Worm (Caenorhabditis elegans) whole organism, L3 larva: ENCODE results near the gene K08E5.1.

Source experiments
- R02D3.7 ChIP-seq: fragments of 150-350 bp; optimal IDR thresholded peaks from 2 replicates; lab custom pipeline; 2014; ENCODE audit warnings: missing biosample characterization, missing genetic modification characterization
- ZK546.5 ChIP-seq: sonication (generic microtip); optimal IDR thresholded peaks from 2 replicates; lab custom pipeline; 2017; ENCODE audit warnings: missing biosample characterization, missing genetic modification characterization
- ama-1 ChIP-seq: fragments of 150-350 bp; optimal IDR thresholded peaks from 2 replicates; lab custom pipeline; 2018
- daf-12 ChIP-seq: fragments of 150-350 bp; optimal IDR thresholded peaks from 2 replicates; lab custom pipeline; 2014; ENCODE audit warnings: missing biosample characterization, missing genetic modification reagents, missing genetic modification characterization
- elt-3 ChIP-seq, 3 experiments: fragments of 150-350 bp in 1 of 3; sonication (generic microtip) in 2 of 3; optimal IDR thresholded peaks; 2 replicates in 2 of 3; 4 replicates in 1 of 3; lab custom pipeline; 2014 to 2017; ENCODE audit warnings: missing biosample characterization in 3 of 3, missing genetic modification characterization in 3 of 3
- jun-1 ChIP-seq: fragments of 150-350 bp; optimal IDR thresholded peaks from 2 replicates; lab custom pipeline; 2014; ENCODE audit warnings: missing biosample characterization, missing genetic modification reagents, missing genetic modification characterization
- mdl-1 ChIP-seq: fragments of 150-350 bp; optimal IDR thresholded peaks from 2 replicates; lab custom pipeline; 2014; ENCODE audit warnings: missing biosample characterization, missing genetic modification characterization
- nfya-1 ChIP-seq: sonication (generic microtip); optimal IDR thresholded peaks from 2 replicates; lab custom pipeline; 2017; ENCODE audit warnings: missing genetic modification characterization, mild to moderate bottlenecking, missing compliant biosample characterization, antibody characterized with exemption, moderate library complexity; ENCODE audit not compliant: insufficient read depth
- nhr-11 ChIP-seq: fragments of 150-350 bp; optimal IDR thresholded peaks from 2 replicates; lab custom pipeline; 2014; ENCODE audit warnings: missing biosample characterization, missing genetic modification characterization
- nhr-12 ChIP-seq: fragments of 150-350 bp; optimal IDR thresholded peaks from 2 replicates; lab custom pipeline; 2014; ENCODE audit warnings: missing biosample characterization, missing genetic modification characterization
- nhr-237 ChIP-seq: fragments of 150-350 bp; optimal IDR thresholded peaks from 2 replicates; lab custom pipeline; 2014; ENCODE audit warnings: missing biosample characterization, missing genetic modification characterization
- skn-1 ChIP-seq: fragments of 150-350 bp; optimal IDR thresholded peaks from 2 replicates; lab custom pipeline; 2014; ENCODE audit warnings: missing biosample characterization, missing genetic modification characterization
- unc-62 ChIP-seq: fragments of 150-350 bp; sonication (generic microtip); optimal IDR thresholded peaks from 4 replicates; lab custom pipeline; 2014; ENCODE audit warnings: missing biosample characterization, missing genetic modification reagents, missing genetic modification characterization
- ztf-11 ChIP-seq: fragments of 150-350 bp; optimal IDR thresholded peaks from 2 replicates; lab custom pipeline; 2014; ENCODE audit warnings: missing biosample characterization, missing genetic modification characterization

DNA sequence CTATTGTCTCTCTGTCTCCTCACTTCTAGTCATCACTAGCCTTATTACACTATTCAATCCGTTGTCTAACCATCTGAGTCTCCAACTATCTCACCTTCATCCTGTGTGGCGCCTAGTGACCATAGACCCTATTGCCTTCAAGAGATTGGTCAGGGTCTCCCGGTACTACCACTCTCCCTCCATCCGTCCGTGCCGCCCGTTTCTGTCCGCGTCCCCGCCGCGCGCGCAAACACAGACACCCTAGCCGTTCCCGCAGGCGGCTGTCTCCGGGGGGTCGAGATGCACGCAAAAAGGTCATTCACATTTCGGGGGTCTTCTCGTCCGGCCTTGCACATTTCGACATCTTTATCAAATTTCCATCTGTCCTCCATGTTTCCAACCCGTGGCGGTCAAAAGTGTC lies 52.1 kb downstream of the K08E5.1 start:
- no peak for TF ChIP-seq nhr-11 (tag; lab: Kevin White, UChicago)
- TF ChIP-seq nhr-237 (tag; lab: Kevin White, UChicago), result no peak
- no peak for TF ChIP-seq elt-3 (tag; optimal IDR thresholded peaks at IDR 0.05; lab: Kevin White, UChicago)
- no peak for TF ChIP-seq ztf-11 (tag; lab: Kevin White, UChicago)
- no peak for TF ChIP-seq mdl-1
- no peak for TF ChIP-seq R02D3.7
- TF ChIP-seq ZK546.5 (tag; lab: Kevin White, UChicago), result no peak
- TF ChIP-seq skn-1 (tag; lab: Kevin White, UChicago), result no peak
- TF ChIP-seq nhr-12 (tag; lab: Kevin White, UChicago), result no peak
- no peak for TF ChIP-seq jun-1
- no peak for TF ChIP-seq ama-1 (lab: Kevin White, UChicago)
- TF ChIP-seq daf-12 (tag; lab: Kevin White, UChicago), result no peak
- peak; percentile 93 for TF ChIP-seq nfya-1
- no peak for TF ChIP-seq unc-62 (GFP tag; lab: Kevin White, UChicago)
